Fruit fly (Drosophila melanogaster): ENCODE data around the gene CG6204.

The CG6204 gene

dm6 chr3R:24233366-24234161, 39.9 kb downstream of the CG6204 start:
- TF ChIP-seq Mnt (GFP tag; optimal IDR thresholded peaks at IDR 0.05) (peak; percentile 27), CG12768 (GFP tag; optimal IDR thresholded peaks at IDR 0.05) (no peak), ovo (GFP tag; optimal IDR thresholded peaks at IDR 0.05) (no peak), Crg-1 (GFP tag; optimal IDR thresholded peaks at IDR 0.05) (no peak), CG14711 (tag; optimal IDR thresholded peaks at IDR 0.05) (no peak), tj (GFP tag; optimal IDR thresholded peaks at IDR 0.05) (peak; percentile 6), toe (GFP tag; optimal IDR thresholded peaks at IDR 0.05) (no peak), CG33017 (tag; optimal IDR thresholded peaks at IDR 0.05) (no peak), cnc (optimal IDR thresholded peaks at IDR 0.05) (no peak), CG11617 (GFP tag; optimal IDR thresholded peaks at IDR 0.05) (peak; percentile 27), CG7045 (GFP tag; optimal IDR thresholded peaks at IDR 0.05) (peak; percentile 16), pad (GFP tag; optimal IDR thresholded peaks at IDR 0.05) (no peak), cic (GFP tag; optimal IDR thresholded peaks at IDR 0.05) (peak; percentile 88), CG7101 (tag; optimal IDR thresholded peaks at IDR 0.05) (no peak), CG1620 (GFP tag; optimal IDR thresholded peaks at IDR 0.05) (no peak)

dm6 chr3R:24234162-24234529, 40.5 kb downstream of the CG6204 start:
- no peak for TF ChIP-seq pad (GFP tag; optimal IDR thresholded peaks at IDR 0.05)
- TF ChIP-seq CG7045 (GFP tag; optimal IDR thresholded peaks at IDR 0.05): no peak
- TF ChIP-seq tj (GFP tag; optimal IDR thresholded peaks at IDR 0.05): no peak
- TF ChIP-seq ovo (GFP tag; optimal IDR thresholded peaks at IDR 0.05): no peak
- TF ChIP-seq CG5204 (GFP tag; optimal IDR thresholded peaks at IDR 0.05): no peak
- no peak for TF ChIP-seq cnc (optimal IDR thresholded peaks at IDR 0.05)
- TF ChIP-seq CG14711 (tag; optimal IDR thresholded peaks at IDR 0.05): no peak
- no peak for TF ChIP-seq kay (GFP tag; ENCODE audit: borderline replicate concordance)
- TF ChIP-seq CG12768 (GFP tag; optimal IDR thresholded peaks at IDR 0.05): no peak
- no peak for TF ChIP-seq toe (GFP tag; optimal IDR thresholded peaks at IDR 0.05)
- no peak for TF ChIP-seq bab1 (GFP tag; optimal IDR thresholded peaks at IDR 0.05)

dm6 chr3R:24234721-24235120, 41.1 kb downstream of the CG6204 start:
- TF ChIP-seq CG33017 (tag; optimal IDR thresholded peaks at IDR 0.05) (no peak), kay (GFP tag; ENCODE audit: borderline replicate concordance) (no peak), CG7045 (GFP tag; optimal IDR thresholded peaks at IDR 0.05) (no peak), cic (GFP tag; optimal IDR thresholded peaks at IDR 0.05) (no peak), tj (GFP tag; optimal IDR thresholded peaks at IDR 0.05) (no peak), toe (GFP tag; optimal IDR thresholded peaks at IDR 0.05) (no peak), CG14711 (tag; optimal IDR thresholded peaks at IDR 0.05) (no peak), Clk (GFP tag; optimal IDR thresholded peaks at IDR 0.05) (no peak), CG11617 (GFP tag; optimal IDR thresholded peaks at IDR 0.05) (no peak), CG7101 (tag; optimal IDR thresholded peaks at IDR 0.05) (no peak), CG12768 (GFP tag; optimal IDR thresholded peaks at IDR 0.05) (no peak), Mnt (GFP tag; optimal IDR thresholded peaks at IDR 0.05) (no peak), pad (GFP tag; optimal IDR thresholded peaks at IDR 0.05) (no peak), bab1 (GFP tag; optimal IDR thresholded peaks at IDR 0.05) (no peak), CG1620 (GFP tag; optimal IDR thresholded peaks at IDR 0.05) (no peak), cnc (optimal IDR thresholded peaks at IDR 0.05) (no peak), Crg-1 (GFP tag; optimal IDR thresholded peaks at IDR 0.05) (no peak), Hr96 (GFP tag; optimal IDR thresholded peaks at IDR 0.05) (no peak), ovo (GFP tag; optimal IDR thresholded peaks at IDR 0.05) (no peak), CG5204 (GFP tag; optimal IDR thresholded peaks at IDR 0.05) (no peak)

All from whole organism, adult.